Worm (Caenorhabditis elegans): Measurements from ENCODE around the gene cutl-5.

ce11 chrII:7103111-7103510, 12.6 kb downstream of the cutl-5 start:
- TF ChIP-seq ztf-29 (GFP tag; IDR thresholded peaks at IDR 0.05): no peak
- no peak for TF ChIP-seq med-1 (GFP tag; optimal IDR thresholded peaks at IDR 0.05; ENCODE audit: insufficient read depth)
- no peak for TF ChIP-seq T22C8.4 (GFP tag; IDR thresholded peaks at IDR 0.05)
- TF ChIP-seq flt-1 (GFP tag; IDR thresholded peaks at IDR 0.05): no peak
- TF ChIP-seq ztf-23 (GFP tag; IDR thresholded peaks at IDR 0.05): no peak
- no peak for TF ChIP-seq tab-1 (GFP tag; IDR thresholded peaks at IDR 0.05)
- no peak for TF ChIP-seq cog-1 (tag; optimal IDR thresholded peaks at IDR 0.05)
- no peak for TF ChIP-seq klf-2 (GFP tag; conservative IDR thresholded peaks at IDR 0.05)
- TF ChIP-seq ref-1 (GFP tag; conservative IDR thresholded peaks at IDR 0.05): no peak

Measured in whole organism, midembryonic.